Worm (Caenorhabditis elegans) whole organism, L2 larva: ENCODE data around the gene asp-14.

ENCODE experiments used
- R02D3.7 ChIP-seq: fragments of 150-350 bp; optimal IDR thresholded peaks from 2 replicates; lab custom pipeline; 2014; ENCODE audit warnings: missing biosample characterization, missing genetic modification characterization
- alr-1 ChIP-seq: fragments of 150-350 bp; optimal IDR thresholded peaks from 2 replicates; lab custom pipeline; 2014; ENCODE audit warnings: missing biosample characterization, missing genetic modification characterization
- ceh-16 ChIP-seq: fragments of 150-350 bp; optimal IDR thresholded peaks from 2 replicates; lab custom pipeline; 2014; ENCODE audit warnings: missing biosample characterization, missing genetic modification characterization
- elt-1 ChIP-seq: fragments of 150-350 bp; optimal IDR thresholded peaks from 2 replicates; lab custom pipeline; 2014; ENCODE audit warnings: missing biosample characterization, missing genetic modification characterization
- elt-3 ChIP-seq: sonication (generic microtip); optimal IDR thresholded peaks from 2 replicates; lab custom pipeline; 2017; ENCODE audit warnings: missing biosample characterization, missing genetic modification characterization
- lin-39 ChIP-seq: fragments of 150-350 bp; optimal IDR thresholded peaks from 2 replicates; lab custom pipeline; 2014; ENCODE audit warnings: missing biosample characterization, missing genetic modification reagents, missing genetic modification characterization
- mab-5 ChIP-seq: fragments of 150-350 bp; optimal IDR thresholded peaks from 2 replicates; lab custom pipeline; 2014; ENCODE audit warnings: missing biosample characterization, missing genetic modification characterization
- mdl-1 ChIP-seq, 2 experiments: fragments of 150-350 bp in 1 of 2; sonication (generic microtip) in 1 of 2; optimal IDR thresholded peaks; 2 replicates each; lab custom pipeline; 2017; ENCODE audit warnings: missing biosample characterization in 2 of 2, missing genetic modification characterization in 2 of 2
- nhr-11 ChIP-seq: fragments of 150-350 bp; optimal IDR thresholded peaks from 2 replicates; lab custom pipeline; 2014; ENCODE audit warnings: missing biosample characterization, missing genetic modification characterization
- sma-3 ChIP-seq: sonication (generic microtip); optimal IDR thresholded peaks from 2 replicates; lab custom pipeline; 2016; ENCODE audit warnings: missing genetic modification reagents, missing genetic modification characterization, missing compliant biosample characterization
- zag-1 ChIP-seq: fragments of 150-350 bp; optimal IDR thresholded peaks from 2 replicates; lab custom pipeline; 2014; ENCODE audit warnings: missing biosample characterization, missing genetic modification characterization
- ztf-11 ChIP-seq: sonication (generic microtip); optimal IDR thresholded peaks from 2 replicates; lab custom pipeline; 2017; ENCODE audit warnings: missing biosample characterization, missing genetic modification characterization

DNA sequence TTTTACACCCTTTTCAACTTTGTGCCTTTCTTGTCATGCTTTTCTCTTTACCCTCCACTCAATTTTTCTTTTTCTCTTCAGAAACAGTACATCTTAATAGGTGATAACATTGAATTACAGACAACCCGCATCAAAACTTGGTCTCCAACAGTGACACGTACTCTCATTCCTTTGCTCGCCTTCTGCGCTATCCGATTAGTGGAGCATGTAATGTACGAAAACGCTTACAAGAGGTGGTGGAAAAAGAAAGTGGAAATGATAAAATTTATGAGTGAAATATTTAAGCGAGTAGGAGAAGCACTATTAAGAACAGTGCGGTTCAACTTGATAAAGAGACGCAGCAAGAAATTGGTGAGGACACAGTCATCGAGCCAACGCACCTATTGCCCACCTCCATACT, 10.1 kb upstream of the asp-14 start, which contains the start of gene pept-1:
- TF ChIP-seq zag-1 (tag; lab: Kevin White, UChicago) (no peak), lin-39 (tag; lab: Kevin White, UChicago) (no peak), mdl-1 (tag; optimal IDR thresholded peaks at IDR 0.05; lab: Kevin White, UChicago) (no peak), ceh-16 (no peak), mab-5 (tag; lab: Kevin White, UChicago) (no peak), sma-3 (GFP tag; lab: Kevin White, UChicago) (no peak), nhr-11 (no peak), R02D3.7 (tag; lab: Kevin White, UChicago) (no peak), alr-1 (tag; lab: Kevin White, UChicago) (no peak), elt-3 (tag; lab: Kevin White, UChicago) (no peak), elt-1 (no peak), ztf-11 (tag; lab: Kevin White, UChicago) (no peak)
